Fruit fly (Drosophila melanogaster): Measurements from ENCODE around the gene CG31441.

The CG31441 gene

dm6 chr3R:11198062-11198472 lies 38.0 kb upstream of the CG31441 start (continued):
- TF ChIP-seq Dbx (GFP tag; IDR thresholded peaks at IDR 0.05) (no peak), Ets65A (GFP tag) (peak; percentile 57), Meics (GFP tag; optimal IDR thresholded peaks at IDR 0.05) (no peak), CG14710 (tag; optimal IDR thresholded peaks at IDR 0.05) (no peak), fd96Cb (tag; optimal IDR thresholded peaks at IDR 0.05) (no peak), vfl (GFP tag; optimal IDR thresholded peaks at IDR 0.05) (no peak), gsb-n (tag; optimal IDR thresholded peaks at IDR 0.05) (no peak), trem (tag; optimal IDR thresholded peaks at IDR 0.05) (no peak), Stat92E (GFP tag; optimal IDR thresholded peaks at IDR 0.05) (no peak), CG2129 (GFP tag; IDR thresholded peaks at IDR 0.05; ENCODE audit: partially characterized antibody) (no peak), Usf (GFP tag; optimal IDR thresholded peaks at IDR 0.05) (no peak), CG17829 (tag; optimal IDR thresholded peaks at IDR 0.05) (no peak), CG31388 (GFP tag; optimal IDR thresholded peaks at IDR 0.05) (no peak), jing (GFP tag; optimal IDR thresholded peaks at IDR 0.05) (no peak), odd (GFP tag; optimal IDR thresholded peaks at IDR 0.05) (no peak), nerfin-1 (tag; optimal IDR thresholded peaks at IDR 0.05) (no peak), CG13287 (GFP tag; IDR thresholded peaks at IDR 0.05; ENCODE audit: partially characterized antibody) (0 out of 2 replicates have a peak, but pooled peaks have one; percentile 11), CG7357 (GFP tag; IDR thresholded peaks at IDR 0.05) (no peak), CG1792 (GFP tag; optimal IDR thresholded peaks at IDR 0.05) (no peak), CG18619 (GFP tag; optimal IDR thresholded peaks at IDR 0.05) (no peak), gro (GFP tag; optimal IDR thresholded peaks at IDR 0.05) (peak; percentile 18), GATAe (GFP tag; conservative IDR thresholded peaks at IDR 0.05) (no peak), ci (GFP tag; IDR thresholded peaks at IDR 0.05) (peak; percentile 60; the same call in 2 of the 3 replicates), toy (GFP tag; IDR thresholded peaks at IDR 0.05) (no peak), dmrt99B (tag; optimal IDR thresholded peaks at IDR 0.05) (peak; percentile 27), croc (GFP tag; conservative IDR thresholded peaks at IDR 0.05) (no peak), CG7839 (tag; optimal IDR thresholded peaks at IDR 0.05) (peak; percentile 34), Blimp-1 (GFP tag; optimal IDR thresholded peaks at IDR 0.05) (peak; percentile 15), CG2202 (tag; optimal IDR thresholded peaks at IDR 0.05) (no peak), CG9817 (tag; optimal IDR thresholded peaks at IDR 0.05) (no peak), ap (GFP tag; IDR thresholded peaks at IDR 0.05) (no peak), CG10274 (GFP tag; optimal IDR thresholded peaks at IDR 0.05) (no peak), bab2 (GFP tag; optimal IDR thresholded peaks at IDR 0.05) (no peak), CG12769 (tag; optimal IDR thresholded peaks at IDR 0.05) (peak; percentile 67), ssp (GFP tag; IDR thresholded peaks at IDR 0.05) (no peak), D (optimal IDR thresholded peaks at IDR 0.05) (no peak), D (GFP tag; optimal IDR thresholded peaks at IDR 0.05) (no peak), CG10543 (GFP tag; optimal IDR thresholded peaks at IDR 0.05) (peak; percentile 54), otp (GFP tag; IDR thresholded peaks at IDR 0.05) (0 out of 3 replicates have a peak, but pooled peaks have one; percentile 8), Dref (GFP tag; IDR thresholded peaks at IDR 0.05) (no peak), CG13296 (GFP tag; optimal IDR thresholded peaks at IDR 0.05) (no peak), Kr (GFP tag; optimal IDR thresholded peaks at IDR 0.05) (no peak), CG4328 (GFP tag; optimal IDR thresholded peaks at IDR 0.05) (no peak), crp (GFP tag; optimal IDR thresholded peaks at IDR 0.05) (no peak), ERR (GFP tag; optimal IDR thresholded peaks at IDR 0.05) (no peak), HLH54F (GFP tag; optimal IDR thresholded peaks at IDR 0.05) (no peak), cwo (GFP tag; optimal IDR thresholded peaks at IDR 0.05) (peak; percentile 79), tll (GFP tag; optimal IDR thresholded peaks at IDR 0.05) (no peak), Rx (GFP tag; IDR thresholded peaks at IDR 0.05) (no peak), CG12219 (GFP tag; optimal IDR thresholded peaks at IDR 0.05) (no peak), CG10959 (GFP tag; IDR thresholded peaks at IDR 0.05) (no peak)

Data from whole organism, embryonic.